Worm (Caenorhabditis elegans) whole organism, midembryonic: ENCODE results near the gene T14B4.8.

Experiments used
- ref-1 ChIP-seq: fragments of 200-800 bp; sonication (Bioruptor generic); conservative IDR thresholded peaks from 2 replicates; pipeline ENCODE4 v1.3.6; 2022; ENCODE audit warnings: missing genetic modification reagents, missing genetic modification characterization, missing compliant biosample characterization
- tab-1 ChIP-seq: fragments of 200-800 bp; sonication (Bioruptor generic); IDR thresholded peaks from 2 replicates; pipeline ENCODE4 v1.3.6; 2022; ENCODE audit warnings: missing genetic modification characterization, missing compliant biosample characterization
- ztf-23 ChIP-seq: fragments of 200-800 bp; sonication (Bioruptor generic); IDR thresholded peaks from 2 replicates; pipeline ENCODE4 v1.3.6; 2022; ENCODE audit warnings: missing genetic modification reagents, missing genetic modification characterization, missing compliant biosample characterization

DNA sequence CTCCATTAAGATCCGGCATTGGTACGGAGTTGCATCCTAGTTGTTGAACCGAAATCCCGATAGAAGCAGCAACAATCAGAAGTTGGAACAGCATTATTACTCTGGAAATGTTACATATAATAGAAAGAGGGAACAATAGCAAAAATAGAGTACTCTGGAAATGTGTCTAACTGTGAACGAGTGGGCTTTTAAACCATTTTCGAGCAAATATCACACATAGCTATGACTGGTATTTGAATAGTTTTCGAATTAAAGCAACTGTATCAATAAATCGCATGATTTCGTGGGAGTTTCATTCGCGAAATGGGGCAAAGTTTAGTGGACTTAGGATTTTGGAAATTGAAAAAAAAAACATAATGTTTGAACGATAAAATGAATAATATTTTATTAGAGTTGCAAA lies 20.2 kb upstream of the T14B4.8 start, which contains the start of gene F41G3.10:
- TF ChIP-seq ztf-23 (no peak), tab-1 (GFP tag; lab: Robert Waterston, UW) (no peak), ref-1 (GFP tag; lab: Robert Waterston, UW) (no peak)
